Worm (Caenorhabditis elegans) whole organism, L4 larva: ENCODE results near the gene sra-34.

Experiments
- F10B5.3 ChIP-seq: sonication (generic microtip); optimal IDR thresholded peaks from 2 replicates; lab custom pipeline; 2016; ENCODE audit warnings: mild to moderate bottlenecking, missing genetic modification characterization, missing compliant biosample characterization
- F37D6.2 ChIP-seq: sonication (generic microtip); optimal IDR thresholded peaks from 2 replicates; lab custom pipeline; 2016; ENCODE audit warnings: mild to moderate bottlenecking, missing genetic modification characterization, missing compliant biosample characterization
- F44E2.7 ChIP-seq: fragments of 200-800 bp; sonication (Bioruptor generic); IDR thresholded peaks from 2 replicates; pipeline ENCODE4 v2.1.2; 2022; ENCODE audit warnings: missing genetic modification characterization, missing compliant biosample characterization
- ZK337.2 ChIP-seq: fragments of 200-800 bp; sonication (Bioruptor generic); IDR thresholded peaks from 2 replicates; pipeline ENCODE4 v1.3.6; 2022; ENCODE audit warnings: missing genetic modification reagents, missing genetic modification characterization, missing compliant biosample characterization
- aha-1 ChIP-seq: fragments of 150-350 bp; peaks from one replicate; lab custom pipeline; 2014; ENCODE audit warnings: missing biosample characterization, missing genetic modification characterization
- ces-1 ChIP-seq: fragments of 150-350 bp; sonication (generic microtip); optimal IDR thresholded peaks from 4 replicates; lab custom pipeline; 2014; ENCODE audit warnings: missing biosample characterization, missing genetic modification reagents, missing genetic modification characterization
- daf-12 ChIP-seq: fragments of 150-350 bp; optimal IDR thresholded peaks from 2 replicates; lab custom pipeline; 2014; ENCODE audit warnings: missing biosample characterization, missing genetic modification reagents, missing genetic modification characterization
- daf-19 ChIP-seq: fragments of 200-800 bp; sonication (Bioruptor generic); conservative IDR thresholded peaks from 2 replicates; pipeline ENCODE4 v1.3.6; 2022; ENCODE audit warnings: missing genetic modification characterization, missing compliant biosample characterization
- dmd-9 ChIP-seq: fragments of 200-800 bp; sonication (Bioruptor generic); IDR thresholded peaks from 2 replicates; pipeline ENCODE4 v1.3.6; 2022; ENCODE audit warnings: missing genetic modification reagents, missing genetic modification characterization, missing compliant biosample characterization
- egl-27 ChIP-seq: sonication (generic microtip); optimal IDR thresholded peaks from 3 replicates; lab custom pipeline; 2017; ENCODE audit warnings: missing biosample characterization, missing genetic modification reagents, missing genetic modification characterization
- egl-43 ChIP-seq: fragments of 200-800 bp; sonication (Bioruptor generic); IDR thresholded peaks from 2 replicates; pipeline ENCODE4 v1.3.6; 2022; ENCODE audit warnings: missing genetic modification reagents, missing genetic modification characterization, missing compliant biosample characterization
- hlh-11 ChIP-seq: fragments of 200-800 bp; sonication (Bioruptor generic); optimal IDR thresholded peaks from 2 replicates; lab custom pipeline; 2018; ENCODE audit warnings: mild to moderate bottlenecking, missing genetic modification characterization, missing compliant biosample characterization
- hlh-30 ChIP-seq: sonication (generic microtip); optimal IDR thresholded peaks from 2 replicates; lab custom pipeline; 2017; ENCODE audit warnings: antibody characterized with exemption, mild to moderate bottlenecking, missing genetic modification characterization, missing compliant biosample characterization; ENCODE audit not compliant: insufficient read depth
- hmg-1.1 ChIP-seq: fragments of 200-800 bp; sonication (Bioruptor generic); IDR thresholded peaks from 2 replicates; pipeline ENCODE4 v1.3.6; 2022; ENCODE audit warnings: missing genetic modification reagents, missing genetic modification characterization, missing compliant biosample characterization
- lin-13 ChIP-seq: fragments of 150-350 bp; optimal IDR thresholded peaks from 2 replicates; lab custom pipeline; 2014; ENCODE audit warnings: missing biosample characterization, missing genetic modification reagents, missing genetic modification characterization
- lin-29 ChIP-seq: fragments of 200-800 bp; sonication (Bioruptor generic); IDR thresholded peaks from 2 replicates; pipeline ENCODE4 v1.3.6; 2022; ENCODE audit warnings: missing genetic modification reagents, missing genetic modification characterization, missing compliant biosample characterization
- lir-3 ChIP-seq: sonication (generic microtip); optimal IDR thresholded peaks from 2 replicates; lab custom pipeline; 2016; ENCODE audit warnings: mild to moderate bottlenecking, missing genetic modification characterization, missing compliant biosample characterization
- mep-1 ChIP-seq: fragments of 150-350 bp; sonication (generic microtip); optimal IDR thresholded peaks from 3 replicates; lab custom pipeline; 2014; ENCODE audit warnings: missing biosample characterization, missing genetic modification characterization
- mxl-3 ChIP-seq: fragments of 200-800 bp; sonication (Bioruptor generic); optimal IDR thresholded peaks from 2 replicates; lab custom pipeline; 2018; ENCODE audit warnings: mild to moderate bottlenecking, missing genetic modification characterization, missing compliant biosample characterization
- nhr-10 ChIP-seq: fragments of 150-350 bp; optimal IDR thresholded peaks from 2 replicates; lab custom pipeline; 2014; ENCODE audit warnings: missing biosample characterization, missing genetic modification characterization
- nhr-11 ChIP-seq: fragments of 150-350 bp; optimal IDR thresholded peaks from 2 replicates; lab custom pipeline; 2014; ENCODE audit warnings: missing biosample characterization, missing genetic modification characterization
- nhr-237 ChIP-seq: sonication (generic microtip); optimal IDR thresholded peaks from 2 replicates; lab custom pipeline; 2017; ENCODE audit warnings: missing biosample characterization, missing genetic modification characterization
- nhr-28 ChIP-seq: fragments of 150-350 bp; optimal IDR thresholded peaks from 2 replicates; lab custom pipeline; 2014; ENCODE audit warnings: missing biosample characterization, missing genetic modification characterization
- nhr-76 ChIP-seq: fragments of 150-350 bp; optimal IDR thresholded peaks from 2 replicates; lab custom pipeline; 2014; ENCODE audit warnings: missing biosample characterization, missing genetic modification characterization
- pha-4 ChIP-seq, 2 experiments: fragments of 150-350 bp in 1 of 2; fragments of 200-800 bp in 1 of 2; sonication (Bioruptor generic) in 1 of 2; IDR thresholded peaks in 1 of 2; optimal IDR thresholded peaks in 1 of 2; 2 replicates each; pipeline versions ENCODE4 v1.3.6 to Lab custom; 2014 to 2022; ENCODE audit warnings: missing genetic modification characterization in 2 of 2, missing genetic modification reagents in 2 of 2, missing biosample characterization in 1 of 2, missing compliant biosample characterization in 1 of 2
- php-3 ChIP-seq: fragments of 200-800 bp; sonication (Bioruptor generic); IDR thresholded peaks from 2 replicates; pipeline ENCODE4 v1.3.6; 2022; ENCODE audit warnings: missing genetic modification reagents, missing genetic modification characterization, missing compliant biosample characterization
- saeg-2 ChIP-seq: fragments of 200-800 bp; sonication (Bioruptor generic); IDR thresholded peaks from 2 replicates; pipeline ENCODE4 v1.3.6; 2022; ENCODE audit warnings: missing genetic modification reagents, missing genetic modification characterization, missing compliant biosample characterization
- sdz-12 ChIP-seq: fragments of 200-800 bp; sonication (Bioruptor generic); optimal IDR thresholded peaks from 2 replicates; lab custom pipeline; 2018; ENCODE audit warnings: mild to moderate bottlenecking, missing genetic modification characterization, missing compliant biosample characterization
- set-16 ChIP-seq: fragments of 200-800 bp; sonication (Bioruptor generic); IDR thresholded peaks from 2 replicates; pipeline ENCODE4 v1.3.6; 2022; ENCODE audit warnings: missing genetic modification reagents, missing genetic modification characterization, missing compliant biosample characterization
- snpc-1.2 ChIP-seq: fragments of 200-800 bp; sonication (Bioruptor generic); IDR thresholded peaks from 2 replicates; pipeline ENCODE4 v1.3.6; 2022; ENCODE audit warnings: missing genetic modification reagents, missing genetic modification characterization, missing compliant biosample characterization
- snpc-4 ChIP-seq: fragments of 150-350 bp; optimal IDR thresholded peaks from 2 replicates; lab custom pipeline; 2014; ENCODE audit warnings: missing biosample characterization, missing genetic modification characterization
- tag-97 ChIP-seq: fragments of 200-800 bp; sonication (Bioruptor generic); IDR thresholded peaks from 2 replicates; pipeline ENCODE4 v1.3.6; 2022; ENCODE audit warnings: missing genetic modification characterization, missing compliant biosample characterization
- unc-130 ChIP-seq: sonication (generic microtip); optimal IDR thresholded peaks from 2 replicates; lab custom pipeline; 2016; ENCODE audit warnings: missing genetic modification reagents, missing genetic modification characterization, missing compliant biosample characterization
- unc-39 ChIP-seq: sonication (generic microtip); optimal IDR thresholded peaks from 2 replicates; lab custom pipeline; 2017; ENCODE audit warnings: missing biosample characterization, missing genetic modification characterization
- unc-62 ChIP-seq, 3 experiments: fragments of 150-350 bp in 1 of 3; sonication (generic microtip); optimal IDR thresholded peaks in 2 of 3; peaks in 1 of 3; 1 replicate in 1 of 3; 2 replicates in 2 of 3; lab custom pipeline; 2014 to 2017; ENCODE audit warnings: missing biosample characterization in 3 of 3, missing genetic modification characterization in 3 of 3, missing genetic modification reagents in 3 of 3, missing genotype in 1 of 3
- zip-2 ChIP-seq: fragments of 150-350 bp; optimal IDR thresholded peaks from 2 replicates; lab custom pipeline; 2014; ENCODE audit warnings: missing biosample characterization, missing genetic modification characterization
- ztf-7 ChIP-seq: fragments of 150-350 bp; optimal IDR thresholded peaks from 2 replicates; lab custom pipeline; 2014; ENCODE audit warnings: missing biosample characterization, missing genetic modification characterization

sra-34 gene

DNA sequence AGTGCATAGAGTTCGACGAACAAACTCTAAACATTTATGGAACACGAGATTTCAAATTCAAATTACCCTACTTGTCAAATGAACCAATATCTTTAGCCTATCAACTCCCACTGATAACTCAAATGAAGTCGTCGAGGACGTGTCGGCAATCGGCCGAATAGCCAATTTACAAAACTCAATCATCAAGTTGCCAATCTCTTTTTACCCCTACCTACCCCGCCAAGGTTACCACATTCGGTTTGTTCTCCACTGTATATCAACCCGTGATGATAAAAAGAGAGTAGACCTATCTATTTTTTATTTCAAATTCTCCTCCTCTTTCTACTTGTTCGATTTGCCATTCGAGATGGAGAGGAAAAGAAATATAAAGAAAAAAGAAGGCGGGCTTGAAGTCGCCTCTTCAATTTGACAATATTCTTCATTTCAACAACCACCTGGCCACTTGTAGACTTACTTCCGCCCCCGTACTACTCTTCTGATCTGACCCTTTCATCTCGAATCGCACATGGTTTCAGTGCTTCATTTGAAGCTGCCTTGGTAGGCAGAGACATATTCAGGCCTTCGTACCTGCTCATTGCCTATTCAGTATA is 6.6 kb upstream of the sra-34 start:
- TF ChIP-seq ces-1 (GFP tag; lab: Kevin White, UChicago) (no peak), hlh-30 (peak; percentile 18)

DNA sequence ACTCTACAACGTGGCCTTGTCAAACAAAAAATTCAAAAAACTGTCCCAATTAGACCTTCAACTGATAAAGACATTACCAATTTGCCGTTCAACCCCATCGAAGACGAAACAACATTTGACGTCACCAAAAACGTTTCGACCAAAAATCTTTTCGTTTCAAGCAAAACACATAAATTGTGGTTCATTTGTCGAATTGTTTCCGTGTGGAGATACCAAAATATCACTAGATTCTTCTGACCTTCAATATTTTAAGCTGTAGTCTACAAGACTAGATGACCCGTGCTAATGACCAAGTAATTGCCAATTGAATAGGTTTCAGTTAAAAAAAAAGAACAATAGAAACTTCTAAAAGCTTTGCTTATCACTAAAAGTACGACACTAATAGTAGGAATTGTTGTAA is 4.9 kb upstream of the sra-34 start:
- peak in 1 of 2 experiments; percentile 30 for TF ChIP-seq unc-62 (GFP tag; optimal IDR thresholded peaks at IDR 0.05 in 1 of 2; lab: Kevin White, UChicago)
- TF ChIP-seq unc-62 (tag; optimal IDR thresholded peaks at IDR 0.05; lab: Kevin White, UChicago) = no peak
- TF ChIP-seq lir-3 (tag; lab: Kevin White, UChicago) = no peak
- peak; percentile 7 for TF ChIP-seq nhr-28 (tag; lab: Kevin White, UChicago)
- TF ChIP-seq saeg-2 (GFP tag; lab: Robert Waterston, UW) = no peak
- no peak for TF ChIP-seq lin-13 (GFP tag; lab: Kevin White, UChicago)
- TF ChIP-seq, all 104 proteins: peak for 2

DNA sequence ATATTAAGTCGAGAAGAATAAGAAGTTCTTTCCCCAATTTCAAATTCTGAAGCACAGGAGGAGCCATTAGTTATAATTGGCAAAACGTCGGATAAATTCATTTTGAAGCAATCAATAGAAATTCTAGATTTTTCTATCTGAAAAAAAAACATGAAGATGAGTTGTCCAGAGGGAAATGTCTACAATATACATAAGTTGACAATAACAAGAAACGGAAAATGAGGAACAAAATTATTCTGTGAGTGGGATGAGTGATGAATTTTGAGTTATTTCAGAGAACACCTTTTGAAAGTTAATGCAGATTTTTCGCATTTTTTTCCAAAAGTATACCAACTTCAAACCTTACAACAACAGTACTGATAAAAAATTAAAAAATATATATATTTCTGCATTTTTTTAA is 2.8 kb downstream of the sra-34 start, which contains the start of gene sra-36:
TSS of gene sra-36 (minus strand) at position 101 of the 400 bp plus-strand sequence.
- TF ChIP-seq hmg-1.1 (no peak), sdz-12 (GFP tag; lab: Kevin White, UChicago) (no peak), tag-97 (GFP tag; lab: Robert Waterston, UW) (no peak), nhr-76 (no peak), set-16 (GFP tag; lab: Robert Waterston, UW) (no peak), mep-1 (tag; lab: Kevin White, UChicago) (no peak), snpc-4 (tag; lab: Kevin White, UChicago) (no peak), mxl-3 (no peak), unc-62 (GFP tag; optimal IDR thresholded peaks at IDR 0.05 in 1 of 2; lab: Kevin White, UChicago) (no peak), unc-62 (tag; optimal IDR thresholded peaks at IDR 0.05; lab: Kevin White, UChicago) (no peak), unc-39 (tag; lab: Kevin White, UChicago) (no peak), lin-29 (GFP tag; lab: Robert Waterston, UW) (no peak), unc-130 (GFP tag; lab: Kevin White, UChicago) (no peak), F10B5.3 (tag; lab: Kevin White, UChicago) (no peak), nhr-237 (tag; lab: Kevin White, UChicago) (no peak), F37D6.2 (no peak), lin-13 (GFP tag; lab: Kevin White, UChicago) (no peak), nhr-11 (tag; lab: Kevin White, UChicago) (no peak), egl-43 (GFP tag; lab: Robert Waterston, UW) (no peak), egl-27 (tag; lab: Kevin White, UChicago) (no peak)

DNA sequence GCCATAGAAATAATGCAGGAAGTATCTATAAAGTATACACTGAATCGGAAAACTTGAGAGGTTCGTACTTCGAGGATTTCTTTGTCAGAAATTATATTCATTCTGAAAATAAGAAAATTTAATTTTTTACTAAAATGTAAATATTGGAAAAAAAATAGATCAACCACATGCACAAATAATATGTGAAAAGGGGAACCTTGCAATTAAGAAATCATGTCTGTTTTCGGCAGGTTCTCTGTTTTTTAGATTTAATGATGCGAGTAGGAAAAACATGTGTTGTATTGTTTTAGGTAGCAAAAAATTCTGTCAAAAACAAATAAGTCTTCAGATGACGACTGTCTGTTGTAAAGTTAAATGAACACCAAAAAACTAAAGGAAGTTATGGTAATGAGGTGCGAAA is 6.3 kb downstream of the sra-34 start, which contains the start of gene sra-33:
TSS of gene sra-33 (minus strand) at position 101 of the 400 bp plus-strand sequence.
- TF ChIP-seq nhr-237 (tag; lab: Kevin White, UChicago) = no peak
- TF ChIP-seq ztf-7 = no peak
- TF ChIP-seq daf-19 = no peak
- TF ChIP-seq hlh-11 (tag; lab: Kevin White, UChicago) = no peak
- no peak for TF ChIP-seq snpc-1.2 (GFP tag; lab: Robert Waterston, UW)
- TF ChIP-seq dmd-9 (GFP tag; lab: Robert Waterston, UW) = no peak
- no peak for TF ChIP-seq F44E2.7 (GFP tag; lab: Robert Waterston, UW)
- no peak for TF ChIP-seq nhr-10 (tag; lab: Kevin White, UChicago)
- TF ChIP-seq unc-130 (GFP tag; lab: Kevin White, UChicago) = no peak
- no peak for TF ChIP-seq aha-1 (tag; lab: Kevin White, UChicago)
- no peak for TF ChIP-seq ZK337.2
- no peak for TF ChIP-seq php-3 (GFP tag; lab: Robert Waterston, UW)
- no peak for TF ChIP-seq zip-2 (tag; lab: Kevin White, UChicago)
- TF ChIP-seq pha-4 (GFP tag; IDR thresholded peaks at IDR 0.05; lab: Robert Waterston, UW) = no peak
- TF ChIP-seq pha-4 (tag; optimal IDR thresholded peaks at IDR 0.05; lab: Kevin White, UChicago) = no peak
- no peak for TF ChIP-seq daf-12
